Worm (Caenorhabditis elegans): Measurements from ENCODE around the gene ZK666.8.

Gene ZK666.8

DNA sequence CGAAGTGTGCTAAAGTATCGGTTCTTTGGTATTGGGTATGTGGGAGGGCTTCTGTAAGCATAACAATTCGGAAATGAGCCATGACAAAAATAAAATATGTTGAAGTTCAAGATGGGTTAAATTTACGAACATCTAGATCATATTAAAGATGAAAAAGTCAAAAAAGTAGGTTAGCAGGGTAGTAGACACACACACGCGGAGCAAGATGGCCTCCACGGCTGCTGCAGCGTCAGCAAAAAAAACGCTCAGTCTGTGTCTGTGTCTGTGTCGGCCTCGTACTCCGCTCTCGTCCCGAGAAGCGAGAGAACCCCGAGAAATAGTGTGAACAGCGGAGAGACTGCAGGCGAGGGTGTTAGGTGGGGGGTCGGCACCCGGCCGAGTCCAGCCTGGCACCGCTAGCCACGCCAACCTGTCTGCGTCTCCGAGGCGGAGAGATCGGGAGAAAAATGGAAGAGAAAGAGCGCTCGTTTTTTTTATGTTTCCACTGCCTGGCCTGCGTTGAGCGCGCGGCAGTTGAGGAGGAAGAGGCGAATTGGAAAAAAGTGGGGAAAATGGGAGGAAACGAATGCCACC, 9.6 kb upstream of the ZK666.8 start, which contains the start of gene myrf-1 (continued):
- TF ChIP-seq nhr-179 (tag; optimal IDR thresholded peaks at IDR 0.05) (no peak), cebp-1 (GFP tag; IDR thresholded peaks at IDR 0.05) (peak; percentile 25; the same call in 1 of the 2 replicates), cebp-1 (tag; optimal IDR thresholded peaks at IDR 0.05) (peak; percentile 84), F23B12.7 (tag; optimal IDR thresholded peaks at IDR 0.05; ENCODE audit: insufficient read depth) (peak; percentile 12), hmg-1.2 (GFP tag; IDR thresholded peaks at IDR 0.05) (peak; percentile 91), T26A5.8 (tag; optimal IDR thresholded peaks at IDR 0.05) (no peak), ZK185.1 (tag; optimal IDR thresholded peaks at IDR 0.05; ENCODE audit: poor library complexity, severe bottlenecking) (peak; percentile 39), F49E8.2 (tag; optimal IDR thresholded peaks at IDR 0.05; ENCODE audit: insufficient read depth) (no peak), ets-4 (GFP tag; optimal IDR thresholded peaks at IDR 0.05) (peak; percentile 64), ztf-6 (GFP tag; IDR thresholded peaks at IDR 0.05) (no peak), F39B2.1 (GFP tag; IDR thresholded peaks at IDR 0.05) (no peak), hlh-12 (tag; optimal IDR thresholded peaks at IDR 0.05) (no peak), snpc-4 (GFP tag; optimal IDR thresholded peaks at IDR 0.05) (no peak), snpc-4 (tag; optimal IDR thresholded peaks at IDR 0.05) (peak in 1 of 4 experiments; percentile 35), lsl-1 (GFP tag; optimal IDR thresholded peaks at IDR 0.05) (no peak), him-1 (tag; optimal IDR thresholded peaks at IDR 0.05) (no peak), die-1 (tag; optimal IDR thresholded peaks at IDR 0.05) (peak; percentile 62), D2030.7 (GFP tag; IDR thresholded peaks at IDR 0.05) (no peak), ztf-28 (GFP tag; IDR thresholded peaks at IDR 0.05) (no peak), K12H6.12 (tag; optimal IDR thresholded peaks at IDR 0.05) (peak; percentile 88), F57C9.4 (tag; optimal IDR thresholded peaks at IDR 0.05) (no peak), madf-10 (tag; optimal IDR thresholded peaks at IDR 0.05) (peak; percentile 57), mel-28 (tag; optimal IDR thresholded peaks at IDR 0.05; ENCODE audit: borderline replicate concordance) (no peak), dox-1 (GFP tag; IDR thresholded peaks at IDR 0.05) (peak; percentile 90), snpc-1.3 (tag; optimal IDR thresholded peaks at IDR 0.05; ENCODE audit: insufficient read depth) (no peak), lin-26 (GFP tag; IDR thresholded peaks at IDR 0.05) (peak; percentile 79), mcd-1 (GFP tag; IDR thresholded peaks at IDR 0.05) (peak; percentile 81), zfh-2 (GFP tag; conservative IDR thresholded peaks at IDR 0.05) (peak; percentile 100), egl-18 (GFP tag; IDR thresholded peaks at IDR 0.05) (no peak), attf-3 (GFP tag; conservative IDR thresholded peaks at IDR 0.05) (0 out of 2 replicates have a peak, but pooled peaks have one; percentile 17), unc-130 (GFP tag; optimal IDR thresholded peaks at IDR 0.05) (no peak), athp-1 (tag; optimal IDR thresholded peaks at IDR 0.05) (peak; percentile 7), ekl-4 (GFP tag; IDR thresholded peaks at IDR 0.05) (peak; percentile 54; the same call in 1 of the 2 replicates), lin-35 (GFP tag; optimal IDR thresholded peaks at IDR 0.05) (peak in 1 of 3 experiments; percentile 22), lin-40 (tag; optimal IDR thresholded peaks at IDR 0.05) (peak; percentile 73), pbrm-1 (GFP tag; IDR thresholded peaks at IDR 0.05) (peak; percentile 69; the same call in 1 of the 2 replicates), C06A6.2 (GFP tag; conservative IDR thresholded peaks at IDR 0.05) (peak; percentile 45), unc-62 (GFP tag; optimal IDR thresholded peaks at IDR 0.05) (no peak), madf-3 (GFP tag; IDR thresholded peaks at IDR 0.05) (no peak; the same call in 1 of the 2 replicates), tbx-9 (tag; optimal IDR thresholded peaks at IDR 0.05; ENCODE audit: borderline replicate concordance) (no peak)
